Worm (Caenorhabditis elegans) whole organism, L1 larva: ENCODE data around the gene emb-1.

ENCODE experiments used
- aha-1 ChIP-seq: fragments of 150-350 bp; optimal IDR thresholded peaks from 2 replicates; lab custom pipeline; 2014; ENCODE audit warnings: missing biosample characterization, missing genetic modification characterization
- grh-1 ChIP-seq: fragments of 200-800 bp; sonication (Bioruptor generic); IDR thresholded peaks from 2 replicates; pipeline ENCODE4 v1.3.6; 2022; ENCODE audit warnings: missing genetic modification reagents, missing genetic modification characterization, missing compliant biosample characterization

DNA sequence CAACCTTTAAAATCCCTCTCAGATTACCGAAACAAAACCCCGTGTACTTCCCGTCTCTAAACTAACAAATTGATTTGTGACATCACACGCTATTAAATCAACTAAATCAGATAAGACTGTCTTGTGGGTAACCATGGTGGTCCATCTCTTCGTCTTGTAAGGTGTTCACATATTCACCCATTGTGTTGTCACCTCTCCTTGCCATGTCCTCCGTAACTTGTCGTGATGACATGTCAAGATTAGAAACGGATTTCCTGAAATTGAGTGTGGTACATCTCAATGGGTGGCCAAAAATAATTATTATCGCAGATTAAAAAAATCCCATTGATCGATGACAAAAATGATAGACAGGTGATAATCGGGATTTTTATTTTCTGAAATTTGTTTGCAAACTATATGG, 48.9 kb upstream of the emb-1 start:
- TF ChIP-seq grh-1 (GFP tag; lab: Robert Waterston, UW) (no peak), aha-1 (tag; lab: Kevin White, UChicago) (no peak)
